Worm (Caenorhabditis elegans) whole organism, young adult: Measurements from ENCODE around the gene M05D6.5.

Source experiments
- B0035.1 ChIP-seq: sonication (generic microtip); optimal IDR thresholded peaks from 2 replicates; lab custom pipeline; 2016; ENCODE audit warnings: missing genetic modification characterization, mild to moderate bottlenecking, missing compliant biosample characterization, missing genotype, missing genetic modification reagents
- B0336.3 ChIP-seq: fragments of 200-800 bp; sonication (Bioruptor generic); IDR thresholded peaks from 2 replicates; pipeline ENCODE4 v1.3.6; 2022; ENCODE audit warnings: missing genetic modification characterization, missing compliant biosample characterization
- D2030.7 ChIP-seq: fragments of 200-800 bp; sonication (Bioruptor generic); IDR thresholded peaks from 2 replicates; pipeline ENCODE4 v1.3.6; 2022; ENCODE audit warnings: missing genetic modification reagents, missing genetic modification characterization, missing compliant biosample characterization
- F39B2.1 ChIP-seq: fragments of 200-800 bp; sonication (Bioruptor generic); IDR thresholded peaks from 2 replicates; pipeline ENCODE4 v1.3.6; 2022; ENCODE audit warnings: missing genetic modification reagents, missing genetic modification characterization, missing compliant biosample characterization
- F52B5.7 ChIP-seq: sonication (generic microtip); optimal IDR thresholded peaks from 2 replicates; lab custom pipeline; 2016; ENCODE audit warnings: mild to moderate bottlenecking, missing genetic modification characterization, missing compliant biosample characterization
- F55B11.4 ChIP-seq: sonication (generic microtip); optimal IDR thresholded peaks from 2 replicates; lab custom pipeline; 2016; ENCODE audit warnings: missing compliant biosample characterization, missing genetic modification characterization, borderline replicate concordance; ENCODE audit not compliant: insufficient read depth
- K11D2.4 ChIP-seq: fragments of 200-800 bp; sonication (Bioruptor generic); IDR thresholded peaks from 2 replicates; pipeline ENCODE4 v1.3.6; 2022; ENCODE audit warnings: missing genetic modification reagents, missing genetic modification characterization, missing compliant biosample characterization
- Y53G8AR.9 ChIP-seq: fragments of 200-800 bp; sonication (Bioruptor generic); conservative IDR thresholded peaks from 2 replicates; pipeline ENCODE4 v1.3.6; 2022; ENCODE audit warnings: missing genetic modification reagents, missing genetic modification characterization, missing compliant biosample characterization
- Y79H2A.3 ChIP-seq: fragments of 200-800 bp; sonication (Bioruptor generic); conservative IDR thresholded peaks from 2 replicates; pipeline ENCODE4 v1.3.6; 2022; ENCODE audit warnings: missing genetic modification reagents, missing genetic modification characterization, missing compliant biosample characterization
- Y95B8A.8 ChIP-seq: fragments of 200-800 bp; sonication (Bioruptor generic); IDR thresholded peaks from 2 replicates; pipeline ENCODE4 v1.3.6; 2022; ENCODE audit warnings: missing genetic modification reagents, missing genetic modification characterization, missing compliant biosample characterization
- ama-1 ChIP-seq, 3 experiments: fragments of 150-350 bp in 1 of 3; sonication (generic microtip) in 2 of 3; optimal IDR thresholded peaks; 2 replicates each; lab custom pipeline; 2014 to 2018; ENCODE audit warnings: missing biosample characterization in 2 of 3, missing genetic modification characterization in 2 of 3, missing genetic modification reagents in 2 of 3
- aptf-2 ChIP-seq: fragments of 200-800 bp; sonication (Bioruptor generic); conservative IDR thresholded peaks from 2 replicates; pipeline ENCODE4 v1.3.6; 2022; ENCODE audit warnings: missing genetic modification reagents, missing genetic modification characterization, missing compliant biosample characterization
- atf-7 ChIP-seq: sonication (generic microtip); optimal IDR thresholded peaks from 2 replicates; lab custom pipeline; 2017; ENCODE audit warnings: mild to moderate bottlenecking, missing genetic modification characterization, missing compliant biosample characterization
- attf-6 ChIP-seq: fragments of 200-800 bp; sonication (Bioruptor generic); IDR thresholded peaks from 2 replicates; pipeline ENCODE4 v1.3.6; 2022; ENCODE audit warnings: missing genetic modification reagents, missing genetic modification characterization, missing compliant biosample characterization
- bed-1 ChIP-seq: fragments of 200-800 bp; sonication (Bioruptor generic); IDR thresholded peaks from 2 replicates; pipeline ENCODE4 v1.3.6; 2022; ENCODE audit warnings: missing genetic modification reagents, missing genetic modification characterization, missing compliant biosample characterization
- bed-2 ChIP-seq: fragments of 200-800 bp; sonication (Bioruptor generic); IDR thresholded peaks from 2 replicates; pipeline ENCODE4 v1.3.6; 2022; ENCODE audit warnings: missing genetic modification reagents, missing genetic modification characterization, missing compliant biosample characterization
- cebp-2 ChIP-seq: fragments of 200-800 bp; sonication (Bioruptor generic); IDR thresholded peaks from 2 replicates; pipeline ENCODE4 v1.3.6; 2022; ENCODE audit warnings: missing genetic modification characterization, missing compliant biosample characterization
- ceh-27 ChIP-seq: fragments of 200-800 bp; sonication (Bioruptor generic); optimal IDR thresholded peaks from 2 replicates; lab custom pipeline; 2018; ENCODE audit warnings: mild to moderate bottlenecking, missing genetic modification characterization, moderate library complexity, missing compliant biosample characterization
- dpff-1 ChIP-seq: sonication (generic microtip); optimal IDR thresholded peaks from 2 replicates; lab custom pipeline; 2017; ENCODE audit warnings: mild to moderate bottlenecking, missing genetic modification characterization, missing compliant biosample characterization
- dpl-1 ChIP-seq: fragments of 150-350 bp; optimal IDR thresholded peaks from 2 replicates; lab custom pipeline; 2014; ENCODE audit warnings: missing biosample characterization, missing genetic modification reagents, missing genetic modification characterization
- egl-18 ChIP-seq: fragments of 200-800 bp; sonication (Bioruptor generic); IDR thresholded peaks from 2 replicates; pipeline ENCODE4 v1.3.6; 2022; ENCODE audit warnings: missing genetic modification reagents, missing genetic modification characterization, missing compliant biosample characterization
- ekl-4 ChIP-seq: fragments of 200-800 bp; sonication (Bioruptor generic); IDR thresholded peaks from 2 replicates; pipeline ENCODE4 v1.3.6; 2022; ENCODE audit warnings: missing genetic modification reagents, missing genetic modification characterization, missing compliant biosample characterization
- gei-17 ChIP-seq: fragments of 200-800 bp; sonication (Bioruptor generic); optimal IDR thresholded peaks from 2 replicates; lab custom pipeline; 2018; ENCODE audit warnings: mild to moderate bottlenecking, missing genetic modification characterization, missing compliant biosample characterization
- him-1 ChIP-seq: sonication (generic microtip); optimal IDR thresholded peaks from 2 replicates; lab custom pipeline; 2016; ENCODE audit warnings: missing genotype, missing genetic modification reagents, missing genetic modification characterization, missing compliant biosample characterization
- hrde-1 ChIP-seq: sonication (generic microtip); optimal IDR thresholded peaks from 2 replicates; lab custom pipeline; 2016; ENCODE audit warnings: missing genetic modification characterization, mild to moderate bottlenecking, missing compliant biosample characterization, moderate library complexity, missing genotype, missing genetic modification reagents, borderline replicate concordance
- hsf-1 ChIP-seq: fragments of 200-800 bp; sonication (Bioruptor generic); IDR thresholded peaks from 2 replicates; pipeline ENCODE4 v1.3.6; 2022; ENCODE audit warnings: missing genetic modification reagents, missing genetic modification characterization, missing compliant biosample characterization
- lag-1 ChIP-seq: fragments of 200-800 bp; sonication (Bioruptor generic); IDR thresholded peaks from 2 replicates; pipeline ENCODE4 v1.3.6; 2022; ENCODE audit warnings: missing genetic modification reagents, missing genetic modification characterization, missing compliant biosample characterization
- let-526 ChIP-seq: fragments of 200-800 bp; sonication (Bioruptor generic); IDR thresholded peaks from 2 replicates; pipeline ENCODE4 v1.3.6; 2022; ENCODE audit warnings: missing genetic modification reagents, missing genetic modification characterization, missing compliant biosample characterization
- lin-26 ChIP-seq: fragments of 200-800 bp; sonication (Bioruptor generic); IDR thresholded peaks from 2 replicates; pipeline ENCODE4 v1.3.6; 2022; ENCODE audit warnings: missing genetic modification reagents, missing genetic modification characterization, missing compliant biosample characterization
- lin-35 ChIP-seq, 3 experiments: fragments of 150-350 bp in 2 of 3; sonication (generic microtip) in 1 of 3; optimal IDR thresholded peaks; 2 replicates each; lab custom pipeline; 2014 to 2018; ENCODE audit warnings: missing biosample characterization in 3 of 3, missing genetic modification characterization in 3 of 3, missing genetic modification reagents in 3 of 3
- madf-3 ChIP-seq: fragments of 200-800 bp; sonication (Bioruptor generic); IDR thresholded peaks from 2 replicates; pipeline ENCODE4 v1.3.6; 2022; ENCODE audit warnings: missing genetic modification reagents, missing genetic modification characterization, missing compliant biosample characterization
- madf-8 ChIP-seq: fragments of 200-800 bp; sonication (Bioruptor generic); conservative IDR thresholded peaks from 2 replicates; pipeline ENCODE4 v1.3.6; 2022; ENCODE audit warnings: missing genetic modification reagents, missing genetic modification characterization, missing compliant biosample characterization
- mel-28 ChIP-seq: sonication (generic microtip); optimal IDR thresholded peaks from 2 replicates; lab custom pipeline; 2016; ENCODE audit warnings: borderline replicate concordance, mild to moderate bottlenecking, missing genetic modification characterization, missing compliant biosample characterization
- pbrm-1 ChIP-seq: fragments of 200-800 bp; sonication (Bioruptor generic); IDR thresholded peaks from 2 replicates; pipeline ENCODE4 v1.3.6; 2022; ENCODE audit warnings: missing genetic modification reagents, missing genetic modification characterization, missing compliant biosample characterization
- pha-4 ChIP-seq: fragments of 150-350 bp; sonication (generic microtip); optimal IDR thresholded peaks from 2 replicates; lab custom pipeline; 2014; ENCODE audit warnings: missing biosample characterization, missing genetic modification reagents, missing genetic modification characterization
- rcor-1 ChIP-seq: fragments of 200-800 bp; sonication (Bioruptor generic); IDR thresholded peaks from 2 replicates; pipeline ENCODE4 v1.3.6; 2022; ENCODE audit warnings: missing genetic modification reagents, missing genetic modification characterization, missing compliant biosample characterization
- rec-8 ChIP-seq, 2 experiments: sonication (generic microtip); optimal IDR thresholded peaks; 2 replicates each; lab custom pipeline; 2016; ENCODE audit warnings: mild to moderate bottlenecking in 2 of 2, missing genetic modification characterization in 2 of 2, missing genetic modification reagents in 2 of 2, missing genotype in 2 of 2, missing biosample characterization in 1 of 2, missing compliant biosample characterization in 1 of 2, moderate library complexity in 1 of 2
- sea-2 ChIP-seq: fragments of 200-800 bp; sonication (Bioruptor generic); IDR thresholded peaks from 2 replicates; pipeline ENCODE4 v1.3.6; 2022; ENCODE audit warnings: missing genetic modification characterization, missing compliant biosample characterization
- snpc-1.1 ChIP-seq: sonication (generic microtip); optimal IDR thresholded peaks from 2 replicates; lab custom pipeline; 2017; ENCODE audit warnings: missing genetic modification characterization, mild to moderate bottlenecking, missing compliant biosample characterization, antibody characterized with exemption, moderate library complexity, missing genotype, missing genetic modification reagents; ENCODE audit not compliant: insufficient read depth
- snpc-3.4 ChIP-seq: sonication (generic microtip); optimal IDR thresholded peaks from 2 replicates; lab custom pipeline; 2017; ENCODE audit warnings: missing genetic modification characterization, mild to moderate bottlenecking, missing compliant biosample characterization, antibody characterized with exemption, moderate library complexity, missing genotype, missing genetic modification reagents
- somi-1 ChIP-seq: fragments of 200-800 bp; sonication (Bioruptor generic); optimal IDR thresholded peaks from 2 replicates; lab custom pipeline; 2018; ENCODE audit warnings: mild to moderate bottlenecking, missing genetic modification characterization, missing compliant biosample characterization
- tlf-1 ChIP-seq: fragments of 200-800 bp; sonication (Bioruptor generic); optimal IDR thresholded peaks from 2 replicates; lab custom pipeline; 2018; ENCODE audit warnings: mild to moderate bottlenecking, missing genetic modification characterization, missing compliant biosample characterization
- unc-62 ChIP-seq: fragments of 150-350 bp; optimal IDR thresholded peaks from 2 replicates; lab custom pipeline; 2014; ENCODE audit warnings: missing biosample characterization, missing genetic modification reagents, missing genetic modification characterization
- xnd-1 ChIP-seq: sonication (generic microtip); optimal IDR thresholded peaks from 2 replicates; lab custom pipeline; 2016; ENCODE audit warnings: missing genotype, missing genetic modification reagents, missing genetic modification characterization, missing compliant biosample characterization
- zfh-2 ChIP-seq: fragments of 200-800 bp; sonication (Bioruptor generic); conservative IDR thresholded peaks from 2 replicates; pipeline ENCODE4 v1.3.6; 2022; ENCODE audit warnings: missing genetic modification reagents, missing genetic modification characterization, missing compliant biosample characterization
- ztf-3 ChIP-seq: fragments of 200-800 bp; sonication (Bioruptor generic); optimal IDR thresholded peaks from 2 replicates; lab custom pipeline; 2018; ENCODE audit warnings: mild to moderate bottlenecking, missing genetic modification characterization, missing compliant biosample characterization
- ztf-6 ChIP-seq: fragments of 200-800 bp; sonication (Bioruptor generic); IDR thresholded peaks from 2 replicates; pipeline ENCODE4 v1.3.6; 2022; ENCODE audit warnings: missing genetic modification reagents, missing genetic modification characterization, missing compliant biosample characterization

The M05D6.5 gene

ce11 chrII:8464448-8464898 is 17.5 kb downstream of the M05D6.5 start, which contains the start of gene fars-3 (continued):
- TF ChIP-seq lin-26 (GFP tag; lab: Robert Waterston, UW), result 0 out of 2 replicates have a peak, but pooled peaks have one; percentile 35
- peak; percentile 39; the same call in 1 of the 2 replicates for TF ChIP-seq F39B2.1 (GFP tag; lab: Robert Waterston, UW)
- peak; percentile 81 for TF ChIP-seq hsf-1 (GFP tag; lab: Robert Waterston, UW)
- no peak for TF ChIP-seq rcor-1 (GFP tag; lab: Robert Waterston, UW)
- TF ChIP-seq dpl-1 (GFP tag; lab: Kevin White, UChicago), result no peak
- TF ChIP-seq cebp-2 (GFP tag; lab: Robert Waterston, UW), result no peak
- no peak for TF ChIP-seq pha-4 (tag; lab: Kevin White, UChicago)
- TF ChIP-seq atf-7 (tag; lab: Kevin White, UChicago), result no peak
- TF ChIP-seq let-526, result no peak
- no peak for TF ChIP-seq lag-1 (GFP tag; lab: Robert Waterston, UW)
- TF ChIP-seq Y53G8AR.9 (GFP tag; lab: Robert Waterston, UW), result peak; percentile 71
- peak; percentile 36; the same call in 1 of the 2 replicates for TF ChIP-seq pbrm-1 (GFP tag; lab: Robert Waterston, UW)
- 0 out of 2 replicates have a peak, but pooled peaks have one; percentile 6 for TF ChIP-seq ztf-6 (GFP tag; lab: Robert Waterston, UW)
- peak; percentile 23; the same call in 1 of the 2 replicates for TF ChIP-seq Y95B8A.8 (GFP tag; lab: Robert Waterston, UW)
- no peak for TF ChIP-seq ama-1 (optimal IDR thresholded peaks at IDR 0.05; lab: Kevin White, UChicago)
- peak; percentile 16 to 68 for TF ChIP-seq ama-1 (GFP tag; optimal IDR thresholded peaks at IDR 0.05; lab: Kevin White, UChicago)
- TF ChIP-seq snpc-3.4 (tag; lab: Kevin White, UChicago), result peak; percentile 57
- TF ChIP-seq somi-1, result no peak
- no peak for TF ChIP-seq snpc-1.1
- TF ChIP-seq unc-62 (GFP tag; lab: Kevin White, UChicago), result no peak
- no peak for TF ChIP-seq bed-2
- peak; percentile 71 for TF ChIP-seq hrde-1 (tag; lab: Kevin White, UChicago)
- TF ChIP-seq F55B11.4, result no peak
- TF ChIP-seq madf-8 (GFP tag; lab: Robert Waterston, UW), result peak; percentile 15; the same call in 1 of the 2 replicates
- peak; percentile 42; the same call in 1 of the 2 replicates for TF ChIP-seq B0336.3 (GFP tag; lab: Robert Waterston, UW)
- TF ChIP-seq F52B5.7 (tag; lab: Kevin White, UChicago), result no peak
- 0 out of 2 replicates have a peak, but pooled peaks have one; percentile 14 for TF ChIP-seq aptf-2
- no peak for TF ChIP-seq gei-17 (GFP tag; lab: Kevin White, UChicago)
- 0 out of 2 replicates have a peak, but pooled peaks have one; percentile 69 for TF ChIP-seq madf-3 (GFP tag; lab: Robert Waterston, UW)
- no peak for TF ChIP-seq him-1 (tag; lab: Kevin White, UChicago)
- TF ChIP-seq B0035.1, result peak; percentile 46
- TF ChIP-seq dpff-1, result no peak
- TF ChIP-seq ztf-3 (GFP tag; lab: Kevin White, UChicago), result no peak
- peak; percentile 60; the same call in 1 of the 2 replicates for TF ChIP-seq attf-6
- TF ChIP-seq sea-2 (GFP tag; lab: Robert Waterston, UW), result no peak
- no peak for TF ChIP-seq K11D2.4 (GFP tag; lab: Robert Waterston, UW)
- TF ChIP-seq ceh-27 (GFP tag; lab: Kevin White, UChicago), result no peak
- peak; percentile 60; the same call in 1 of the 2 replicates for TF ChIP-seq Y79H2A.3
- peak; percentile 62 for TF ChIP-seq tlf-1 (GFP tag; lab: Kevin White, UChicago)
- TF ChIP-seq D2030.7 (GFP tag; lab: Robert Waterston, UW), result no peak
- no peak for TF ChIP-seq bed-1 (GFP tag; lab: Robert Waterston, UW)
- TF ChIP-seq rec-8 (tag; optimal IDR thresholded peaks at IDR 0.05; lab: Kevin White, UChicago), result no peak
- TF ChIP-seq mel-28, result no peak
- no peak for TF ChIP-seq xnd-1 (tag; lab: Kevin White, UChicago)
- no peak for TF ChIP-seq zfh-2 (GFP tag; lab: Robert Waterston, UW)
- peak in 1 of 3 experiments; percentile 49 for TF ChIP-seq lin-35 (GFP tag; optimal IDR thresholded peaks at IDR 0.05; lab: Kevin White, UChicago)
- TF ChIP-seq ekl-4, result peak; percentile 72; the same call in 1 of the 2 replicates
- no peak for TF ChIP-seq egl-18 (GFP tag; lab: Robert Waterston, UW)
